Worm (Caenorhabditis elegans) whole organism, early embryonic: ENCODE data around the gene C16D9.4.

Source experiments
- B0310.2 ChIP-seq: sonication (generic microtip); optimal IDR thresholded peaks from 2 replicates; lab custom pipeline; 2016; ENCODE audit warnings: mild to moderate bottlenecking, missing genetic modification characterization, missing compliant biosample characterization
- F13C5.2 ChIP-seq: sonication (generic microtip); optimal IDR thresholded peaks from 2 replicates; lab custom pipeline; 2017; ENCODE audit warnings: mild to moderate bottlenecking, missing genetic modification characterization, inconsistent platforms, missing compliant biosample characterization
- aly-1 ChIP-seq: sonication (generic microtip); optimal IDR thresholded peaks from 2 replicates; lab custom pipeline; 2016; ENCODE audit warnings: missing genetic modification characterization, missing compliant biosample characterization
- ama-1 ChIP-seq: fragments of 150-350 bp; optimal IDR thresholded peaks from 2 replicates; lab custom pipeline; 2014
- ceh-13 ChIP-seq: fragments of 200-800 bp; sonication (Bioruptor generic); optimal IDR thresholded peaks from 2 replicates; lab custom pipeline; 2018; ENCODE audit warnings: mild to moderate bottlenecking, missing genetic modification characterization, missing compliant biosample characterization
- ceh-36 ChIP-seq: sonication (generic microtip); optimal IDR thresholded peaks from 2 replicates; lab custom pipeline; 2016; ENCODE audit warnings: missing genetic modification characterization, inconsistent platforms, missing compliant biosample characterization
- ets-7 ChIP-seq: sonication (generic microtip); optimal IDR thresholded peaks from 2 replicates; lab custom pipeline; 2016; ENCODE audit warnings: missing genotype, missing genetic modification characterization, missing compliant biosample characterization
- flt-1 ChIP-seq: fragments of 200-800 bp; sonication (Bioruptor generic); IDR thresholded peaks from 2 replicates; pipeline ENCODE4 v1.3.6; 2022; ENCODE audit warnings: missing genetic modification characterization, missing compliant biosample characterization
- hmbx-1 ChIP-seq: sonication (generic microtip); optimal IDR thresholded peaks from 2 replicates; lab custom pipeline; 2016; ENCODE audit warnings: mild to moderate bottlenecking, missing genetic modification characterization, missing compliant biosample characterization
- hmg-4 ChIP-seq: fragments of 200-800 bp; sonication (Bioruptor generic); optimal IDR thresholded peaks from 2 replicates; lab custom pipeline; 2018; ENCODE audit warnings: mild to moderate bottlenecking, missing genetic modification characterization, missing compliant biosample characterization
- hnd-1 ChIP-seq: sonication (generic microtip); optimal IDR thresholded peaks from 2 replicates; lab custom pipeline; 2016; ENCODE audit warnings: missing genetic modification characterization, missing compliant biosample characterization
- pes-1 ChIP-seq: fragments of 200-800 bp; sonication (Bioruptor generic); IDR thresholded peaks from 2 replicates; pipeline ENCODE4 v1.3.6; 2022; ENCODE audit warnings: missing genetic modification reagents, missing genetic modification characterization, missing compliant biosample characterization
- scrt-1 ChIP-seq: fragments of 200-800 bp; sonication (Bioruptor generic); IDR thresholded peaks from 2 replicates; pipeline ENCODE4 v1.3.6; 2022; ENCODE audit warnings: missing genetic modification characterization, missing compliant biosample characterization
- sea-1 ChIP-seq: fragments of 200-800 bp; sonication (Bioruptor generic); conservative IDR thresholded peaks from 2 replicates; pipeline ENCODE4 v1.3.6; 2022; ENCODE audit warnings: missing genetic modification characterization, missing compliant biosample characterization
- tbx-11 ChIP-seq: fragments of 200-800 bp; sonication (Bioruptor generic); IDR thresholded peaks from 2 replicates; pipeline ENCODE4 v1.3.6; 2022; ENCODE audit warnings: missing genetic modification characterization, missing compliant biosample characterization
- tbx-37 ChIP-seq: fragments of 200-800 bp; sonication (Bioruptor generic); conservative IDR thresholded peaks from 2 replicates; pipeline ENCODE4 v1.3.6; 2022; ENCODE audit warnings: missing genetic modification reagents, missing genetic modification characterization, missing compliant biosample characterization
- tra-4 ChIP-seq: sonication (generic microtip); optimal IDR thresholded peaks from 2 replicates; lab custom pipeline; 2017; ENCODE audit warnings: missing genetic modification characterization, missing compliant biosample characterization

Gene C16D9.4

ce11 chrV:8247311-8248105 lies 4.8 kb upstream of the C16D9.4 start:
- TF ChIP-seq aly-1 (tag; lab: Kevin White, UChicago) (no peak), ama-1 (lab: Kevin White, UChicago) (peak; percentile 48)

ce11 chrV:8245457-8245856 lies 2.8 kb upstream of the C16D9.4 start, which contains the start of gene C16D9.5:
C16D9.5 (minus strand) TSS chrV:8245557.
- no peak for TF ChIP-seq tbx-11 (GFP tag; lab: Robert Waterston, UW)
- TF ChIP-seq ceh-13 (GFP tag; lab: Kevin White, UChicago), result no peak
- no peak for TF ChIP-seq tra-4 (tag; lab: Kevin White, UChicago)
- no peak for TF ChIP-seq flt-1 (GFP tag; lab: Robert Waterston, UW)
- no peak for TF ChIP-seq F13C5.2 (tag; lab: Kevin White, UChicago)
- TF ChIP-seq hmg-4 (GFP tag; lab: Kevin White, UChicago), result no peak
- no peak for TF ChIP-seq tbx-37 (GFP tag; lab: Robert Waterston, UW)
- no peak for TF ChIP-seq B0310.2 (tag; lab: Kevin White, UChicago)
- no peak for TF ChIP-seq aly-1 (tag; lab: Kevin White, UChicago)
- TF ChIP-seq scrt-1 (GFP tag; lab: Robert Waterston, UW), result no peak
- TF ChIP-seq ama-1 (lab: Kevin White, UChicago), result no peak
- TF ChIP-seq ets-7 (tag; lab: Kevin White, UChicago), result no peak
- TF ChIP-seq sea-1 (GFP tag; lab: Robert Waterston, UW), result no peak
- TF ChIP-seq hnd-1 (tag; lab: Kevin White, UChicago), result no peak
- TF ChIP-seq hmbx-1 (tag; lab: Kevin White, UChicago), result no peak
- no peak for TF ChIP-seq pes-1

ce11 chrV:8243201-8243600 lies 503 bp upstream of the C16D9.4 start:
- TF ChIP-seq hmbx-1 (tag; lab: Kevin White, UChicago) (no peak), flt-1 (GFP tag; lab: Robert Waterston, UW) (no peak), ama-1 (lab: Kevin White, UChicago) (no peak), tbx-37 (GFP tag; lab: Robert Waterston, UW) (no peak), ceh-36 (no peak), sea-1 (GFP tag; lab: Robert Waterston, UW) (no peak), tbx-11 (GFP tag; lab: Robert Waterston, UW) (no peak), aly-1 (tag; lab: Kevin White, UChicago) (no peak)

ce11 chrV:8239928-8240327 lies 2.8 kb downstream of the C16D9.4 start, which contains the start of gene C16D9.3:
C16D9.3 (minus strand) TSS chrV:8240028.
- TF ChIP-seq tbx-11 (GFP tag; lab: Robert Waterston, UW) (no peak), hmbx-1 (tag; lab: Kevin White, UChicago) (no peak), ets-7 (tag; lab: Kevin White, UChicago) (no peak), hnd-1 (tag; lab: Kevin White, UChicago) (no peak), F13C5.2 (tag; lab: Kevin White, UChicago) (no peak), scrt-1 (GFP tag; lab: Robert Waterston, UW) (no peak), ceh-36 (no peak), flt-1 (GFP tag; lab: Robert Waterston, UW) (no peak), pes-1 (no peak), ama-1 (lab: Kevin White, UChicago) (no peak), aly-1 (tag; lab: Kevin White, UChicago) (no peak), tra-4 (tag; lab: Kevin White, UChicago) (no peak), tbx-37 (GFP tag; lab: Robert Waterston, UW) (no peak), hmg-4 (GFP tag; lab: Kevin White, UChicago) (no peak)

- TF ChIP-seq ceh-13 (GFP tag; lab: Kevin White, UChicago) (no peak), sea-1 (GFP tag; lab: Robert Waterston, UW) (no peak), ama-1 (lab: Kevin White, UChicago) (no peak), tbx-11 (GFP tag; lab: Robert Waterston, UW) (no peak), hmg-4 (GFP tag; lab: Kevin White, UChicago) (no peak), aly-1 (tag; lab: Kevin White, UChicago) (no peak), pes-1 (no peak), tra-4 (tag; lab: Kevin White, UChicago) (no peak), hmbx-1 (tag; lab: Kevin White, UChicago) (no peak)
Observed at ce11 chrV:8238290-8238689, 4.4 kb downstream of the C16D9.4 start, which contains the start of gene rol-3. rol-3 (minus strand) TSS chrV:8238409.

- TF ChIP-seq scrt-1 (GFP tag; lab: Robert Waterston, UW) (peak; percentile 63; the same call in 1 of the 2 replicates), hnd-1 (tag; lab: Kevin White, UChicago) (peak; percentile 3), ceh-36 (no peak), tbx-37 (GFP tag; lab: Robert Waterston, UW) (no peak), tbx-11 (GFP tag; lab: Robert Waterston, UW) (0 out of 2 replicates have a peak, but pooled peaks have one; percentile 48), hmg-4 (GFP tag; lab: Kevin White, UChicago) (no peak), aly-1 (tag; lab: Kevin White, UChicago) (peak; percentile 30), hmbx-1 (tag; lab: Kevin White, UChicago) (no peak), ama-1 (lab: Kevin White, UChicago) (no peak), sea-1 (GFP tag; lab: Robert Waterston, UW) (peak; percentile 68; the same call in 1 of the 2 replicates), tra-4 (tag; lab: Kevin White, UChicago) (peak; percentile 27), B0310.2 (tag; lab: Kevin White, UChicago) (no peak), F13C5.2 (tag; lab: Kevin White, UChicago) (no peak), ceh-13 (GFP tag; lab: Kevin White, UChicago) (peak; percentile 22), flt-1 (GFP tag; lab: Robert Waterston, UW) (no peak), ets-7 (tag; lab: Kevin White, UChicago) (no peak), pes-1 (no peak)
Observed at ce11 chrV:8235331-8235730, 7.4 kb downstream of the C16D9.4 start.
